Worm (Caenorhabditis elegans): ENCODE measurements around the gene irld-50.

irld-50 gene

DNA sequence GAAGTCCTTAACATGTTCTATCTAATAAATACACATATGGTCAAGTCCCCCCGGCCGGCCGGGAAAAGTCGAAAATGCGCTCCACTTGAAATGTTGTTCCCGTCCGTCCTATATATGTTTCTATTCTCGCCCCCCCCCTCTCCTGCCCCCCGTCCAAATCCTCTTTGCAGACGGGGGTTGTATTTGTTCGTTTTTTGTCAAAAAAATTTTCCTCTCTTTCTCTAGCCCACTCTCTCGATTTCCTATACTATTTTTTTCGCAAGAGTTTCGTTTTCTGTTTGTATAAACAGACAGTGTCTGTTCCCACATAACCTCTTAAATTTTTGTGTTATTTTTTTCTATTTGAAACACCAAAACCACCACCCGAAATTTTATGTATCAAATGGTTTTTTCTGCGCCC, 23.2 kb upstream of the irld-50 start:
- TF ChIP-seq hmg-1.2 (GFP tag; IDR thresholded peaks at IDR 0.05), result peak; percentile 94
- TF ChIP-seq rpc-1 (optimal IDR thresholded peaks at IDR 0.05), result no peak
- TF ChIP-seq rpc-1 (tag; optimal IDR thresholded peaks at IDR 0.05), result no peak

- TF ChIP-seq ztf-28 (GFP tag; IDR thresholded peaks at IDR 0.05), result 0 out of 2 replicates have a peak, but pooled peaks have one; percentile 26
- TF ChIP-seq hsf-1 (GFP tag; IDR thresholded peaks at IDR 0.05), result 0 out of 2 replicates have a peak, but pooled peaks have one; percentile 28
- TF ChIP-seq ztf-22 (GFP tag; optimal IDR thresholded peaks at IDR 0.05), result no peak
Observed at ce11 chrII:2966350-2966749, 22.5 kb upstream of the irld-50 start.

- TF ChIP-seq madf-10 (tag; optimal IDR thresholded peaks at IDR 0.05) (no peak), zfh-2 (GFP tag; conservative IDR thresholded peaks at IDR 0.05) (peak; percentile 50; the same call in 1 of the 2 replicates), fkh-3 (tag; optimal IDR thresholded peaks at IDR 0.05) (no peak)
Observed at ce11 chrII:2965215-2965998, 21.5 kb upstream of the irld-50 start.

ce11 chrII:2963619-2964018, 19.8 kb upstream of the irld-50 start:
- TF ChIP-seq zfh-2 (GFP tag; conservative IDR thresholded peaks at IDR 0.05), result 0 out of 2 replicates have a peak, but pooled peaks have one; percentile 15
- no peak for TF ChIP-seq dpl-1 (GFP tag; optimal IDR thresholded peaks at IDR 0.05)

DNA sequence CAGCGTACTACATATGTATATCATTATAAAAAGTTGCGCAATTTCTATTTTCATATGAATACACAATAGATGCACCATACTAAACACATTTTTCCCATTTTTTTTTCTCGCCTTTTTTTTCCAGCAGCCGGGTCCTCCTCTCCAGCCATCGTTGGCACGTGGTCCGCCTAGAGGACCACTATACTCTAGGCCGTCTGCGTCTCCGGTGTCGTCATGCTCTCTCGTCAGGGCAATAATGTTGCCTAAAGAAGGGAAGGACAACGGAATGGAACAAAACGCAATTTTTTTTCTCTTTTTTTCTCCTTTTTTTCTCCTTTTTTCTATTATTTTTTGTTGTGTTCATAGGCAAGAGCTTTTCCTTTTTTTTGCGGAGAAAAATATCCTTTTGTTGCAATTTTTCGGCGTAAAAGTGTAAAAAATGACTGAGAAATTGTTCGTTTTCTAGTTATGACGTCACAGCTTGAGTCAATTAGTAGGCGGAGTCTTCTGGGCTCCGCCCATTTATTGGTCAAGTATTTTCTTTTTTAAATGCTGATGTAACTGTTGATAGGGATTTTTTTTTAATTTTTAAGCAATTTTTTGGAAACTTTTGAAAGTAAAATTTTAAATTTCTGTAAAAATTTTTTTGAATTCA, 18.8 kb upstream of the irld-50 start:
- TF ChIP-seq ztf-25 (GFP tag; IDR thresholded peaks at IDR 0.05), result no peak
- no peak for TF ChIP-seq mes-4 (tag; optimal IDR thresholded peaks at IDR 0.05)
- TF ChIP-seq him-1 (tag; optimal IDR thresholded peaks at IDR 0.05), result no peak
- TF ChIP-seq rec-8 (tag; optimal IDR thresholded peaks at IDR 0.05), result no peak
- no peak for TF ChIP-seq ets-4 (GFP tag; optimal IDR thresholded peaks at IDR 0.05)
- no peak for TF ChIP-seq ztf-22 (GFP tag; optimal IDR thresholded peaks at IDR 0.05)
- TF ChIP-seq ceh-40 (GFP tag; IDR thresholded peaks at IDR 0.05), result no peak
- no peak for TF ChIP-seq T26A5.8 (tag; optimal IDR thresholded peaks at IDR 0.05)
- no peak for TF ChIP-seq Y53G8AR.9 (GFP tag; conservative IDR thresholded peaks at IDR 0.05)
- 0 out of 2 replicates have a peak, but pooled peaks have one; percentile 8 for TF ChIP-seq mcd-1 (GFP tag; IDR thresholded peaks at IDR 0.05)
- no peak for TF ChIP-seq madf-3 (GFP tag; IDR thresholded peaks at IDR 0.05)
- peak; percentile 40; the same call in 1 of the 2 replicates for TF ChIP-seq hmg-1.2 (GFP tag; IDR thresholded peaks at IDR 0.05)
- TF ChIP-seq zfh-2 (GFP tag; conservative IDR thresholded peaks at IDR 0.05), result peak; percentile 76
- no peak for TF ChIP-seq F52B5.7 (tag; optimal IDR thresholded peaks at IDR 0.05)
- no peak for TF ChIP-seq let-607 (tag; optimal IDR thresholded peaks at IDR 0.05)

DNA sequence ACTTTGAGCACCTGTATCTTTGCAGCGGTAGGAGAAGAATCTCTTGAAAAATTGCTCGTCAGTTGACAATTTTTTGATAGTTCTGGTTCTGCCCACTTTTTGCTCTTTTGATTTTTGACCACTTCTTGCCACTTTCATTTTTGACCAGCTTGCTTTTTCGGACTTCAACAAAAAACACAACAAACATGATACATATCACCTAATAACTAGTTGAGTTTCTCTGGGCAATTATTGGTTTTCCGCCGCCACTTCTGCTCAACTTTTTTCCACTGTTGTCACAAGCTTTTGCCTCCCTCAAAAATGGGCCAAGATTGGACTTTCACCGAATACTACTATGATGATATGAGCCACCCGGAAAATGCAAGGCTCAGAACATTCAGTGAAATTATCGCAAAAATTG, 14.4 kb upstream of the irld-50 start, which contains the start of gene srw-60:
Gene srw-60 (plus strand): TSS at position 301 of the 400 bp plus-strand sequence.
- no peak for TF ChIP-seq mes-4 (tag; optimal IDR thresholded peaks at IDR 0.05)
- no peak for TF ChIP-seq sptf-2 (GFP tag; optimal IDR thresholded peaks at IDR 0.05)
- TF ChIP-seq ceh-58 (GFP tag; IDR thresholded peaks at IDR 0.05), result 0 out of 2 replicates have a peak, but pooled peaks have one; percentile 23

- TF ChIP-seq C17E4.6 (GFP tag; IDR thresholded peaks at IDR 0.05) (no peak), lin-26 (GFP tag; IDR thresholded peaks at IDR 0.05) (0 out of 2 replicates have a peak, but pooled peaks have one; percentile 22), sea-2 (GFP tag; IDR thresholded peaks at IDR 0.05) (no peak), tbp1 (GFP tag; optimal IDR thresholded peaks at IDR 0.05) (peak; percentile 70), rpc-1 (optimal IDR thresholded peaks at IDR 0.05) (no peak), rpc-1 (tag; optimal IDR thresholded peaks at IDR 0.05) (peak; percentile 62), B0261.1 (tag; optimal IDR thresholded peaks at IDR 0.05) (peak; percentile 34)
Observed at ce11 chrII:2955656-2956115, 11.8 kb upstream of the irld-50 start, which contains the start of gene irld-48. Gene irld-48 (plus strand): TSS chrII:2956065.

Measured in whole organism, young adult.